Worm (Caenorhabditis elegans) whole organism, L4/young adult: ENCODE data around the gene F07D3.3.

Experiments used
- W03F9.2 ChIP-seq: fragments of 150-350 bp; optimal IDR thresholded peaks from 2 replicates; lab custom pipeline; 2014; ENCODE audit warnings: missing biosample characterization, missing genetic modification characterization
- him-1 ChIP-seq: sonication (generic microtip); optimal IDR thresholded peaks from 2 replicates; lab custom pipeline; 2016; ENCODE audit warnings: missing genotype, missing genetic modification reagents, missing genetic modification characterization, missing compliant biosample characterization

- TF ChIP-seq him-1 (no peak), W03F9.2 (tag; lab: Kevin White, UChicago) (no peak)
These were observed 20.0 kb downstream of the F07D3.3 start for ce11 chrV:9442471-9442870.
